Fruit fly (Drosophila melanogaster) whole organism: ENCODE measurements around the gene CG31908.

Source experiments
- CG8478 ChIP-seq: fragments of >200 bp; optimal IDR thresholded peaks from 2 replicates; lab custom pipeline; 2018; ENCODE audit warnings: inconsistent platforms
- Dll ChIP-seq: fragments of >200 bp; optimal IDR thresholded peaks from 2 replicates; lab custom pipeline; 2017
- EcR ChIP-seq, 2 experiments: fragments of >200 bp; optimal IDR thresholded peaks; 2 replicates each; lab custom pipeline; 2017; ENCODE audit warnings: missing biosample characterization in 2 of 2, missing genetic modification characterization in 2 of 2, missing genetic modification reagents in 2 of 2
- pan ChIP-seq: fragments of >200 bp; optimal IDR thresholded peaks from 2 replicates; lab custom pipeline; 2017
- psq ChIP-seq: fragments of >200 bp; optimal IDR thresholded peaks from 2 replicates; lab custom pipeline; 2017
- usp ChIP-seq: fragments of >200 bp; optimal IDR thresholded peaks from 2 replicates; lab custom pipeline; 2017; ENCODE audit warnings: missing biosample characterization, missing genetic modification characterization, mixed read lengths

The CG31908 gene

DNA sequence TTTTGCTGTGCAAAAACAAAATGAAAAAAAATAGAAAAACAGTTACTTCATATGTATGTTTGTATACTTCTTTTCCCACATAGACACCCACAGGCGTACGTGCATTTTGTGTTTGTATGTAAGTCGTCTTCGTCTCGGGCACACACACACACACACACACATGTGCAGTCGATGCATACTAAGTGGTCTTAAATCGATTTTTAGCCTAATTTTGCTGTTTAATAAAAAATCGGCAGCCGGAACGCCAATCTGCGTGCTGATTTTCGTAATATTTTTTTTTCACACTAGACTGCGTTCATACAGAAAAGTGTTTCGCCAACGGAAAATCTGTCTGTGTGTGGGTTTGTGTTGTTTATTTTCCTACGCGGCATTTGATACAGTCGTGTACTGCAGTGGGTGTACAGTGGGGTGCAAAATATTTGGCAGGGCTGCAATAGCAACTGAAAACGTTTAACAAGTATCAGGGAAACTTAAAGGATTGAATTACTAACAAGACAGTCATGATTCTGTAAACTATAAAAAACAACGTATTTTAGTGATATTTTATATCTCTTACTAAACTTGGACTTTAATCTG is 6.0 kb upstream of the CG31908 start:
- TF ChIP-seq EcR (GFP tag; optimal IDR thresholded peaks at IDR 0.05; lab: Kevin White, UChicago) (no peak), pan (no peak), Dll (no peak), psq (no peak), CG8478 (lab: Kevin White, UChicago) (no peak), usp (GFP tag; lab: Kevin White, UChicago) (no peak)

- TF ChIP-seq usp (GFP tag; lab: Kevin White, UChicago) = no peak
- no peak for TF ChIP-seq EcR (GFP tag; optimal IDR thresholded peaks at IDR 0.05; lab: Kevin White, UChicago)
- TF ChIP-seq psq = no peak
- no peak for TF ChIP-seq pan
- TF ChIP-seq Dll = no peak
- no peak for TF ChIP-seq CG8478 (lab: Kevin White, UChicago)
Measured at dm6 chr2L:7032517-7032951, 5.3 kb upstream of the CG31908 start, which contains the start of the genes Rab30 and Caper. TSS of gene Rab30 (minus strand) at chr2L:7032606. TSS of gene Caper (plus strand) at chr2L:7032721.

- TF ChIP-seq CG8478 (lab: Kevin White, UChicago) = no peak
- TF ChIP-seq psq = no peak
- no peak for TF ChIP-seq pan
- no peak for TF ChIP-seq usp (GFP tag; lab: Kevin White, UChicago)
- TF ChIP-seq Dll = no peak
- no peak for TF ChIP-seq EcR (GFP tag; optimal IDR thresholded peaks at IDR 0.05; lab: Kevin White, UChicago)
Measured at dm6 chr2L:7028990-7029389, 1.8 kb upstream of the CG31908 start.

- TF ChIP-seq pan = no peak
- no peak for TF ChIP-seq Dll
- TF ChIP-seq usp (GFP tag; lab: Kevin White, UChicago) = no peak
- TF ChIP-seq CG8478 (lab: Kevin White, UChicago) = no peak
- no peak for TF ChIP-seq psq
- no peak for TF ChIP-seq EcR (GFP tag; optimal IDR thresholded peaks at IDR 0.05; lab: Kevin White, UChicago)
Measured at dm6 chr2L:7028440-7028839, 1.3 kb upstream of the CG31908 start.

DNA sequence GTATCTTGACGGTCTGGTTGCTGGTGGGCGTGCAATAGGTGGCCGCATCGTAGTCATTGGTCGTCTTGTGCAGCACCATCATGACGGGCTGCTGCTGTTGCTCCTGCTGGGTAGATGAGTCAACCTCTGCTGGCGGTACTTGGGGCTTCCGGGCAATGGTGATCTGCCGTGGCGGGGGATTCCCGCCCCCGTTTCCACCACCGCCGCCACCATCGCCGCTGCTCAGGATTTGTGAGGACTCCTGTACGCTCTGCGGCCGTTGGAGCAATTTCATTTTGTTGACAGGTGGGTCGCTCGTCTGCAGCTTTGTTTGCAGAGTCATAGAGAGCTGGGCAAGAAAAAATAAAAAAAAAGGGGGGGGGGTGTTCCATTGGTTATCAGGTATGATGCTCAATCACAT is 881 bp downstream of the CG31908 start:
- TF ChIP-seq usp (GFP tag; lab: Kevin White, UChicago) (no peak), CG8478 (lab: Kevin White, UChicago) (no peak), pan (no peak), psq (no peak), Dll (no peak), EcR (GFP tag; optimal IDR thresholded peaks at IDR 0.05; lab: Kevin White, UChicago) (no peak)

- TF ChIP-seq psq (no peak), EcR (GFP tag; optimal IDR thresholded peaks at IDR 0.05; lab: Kevin White, UChicago) (no peak), usp (GFP tag; lab: Kevin White, UChicago) (no peak), pan (no peak), CG8478 (lab: Kevin White, UChicago) (no peak), Dll (no peak)
Measured at dm6 chr2L:7025247-7025646, 1.9 kb downstream of the CG31908 start.

DNA sequence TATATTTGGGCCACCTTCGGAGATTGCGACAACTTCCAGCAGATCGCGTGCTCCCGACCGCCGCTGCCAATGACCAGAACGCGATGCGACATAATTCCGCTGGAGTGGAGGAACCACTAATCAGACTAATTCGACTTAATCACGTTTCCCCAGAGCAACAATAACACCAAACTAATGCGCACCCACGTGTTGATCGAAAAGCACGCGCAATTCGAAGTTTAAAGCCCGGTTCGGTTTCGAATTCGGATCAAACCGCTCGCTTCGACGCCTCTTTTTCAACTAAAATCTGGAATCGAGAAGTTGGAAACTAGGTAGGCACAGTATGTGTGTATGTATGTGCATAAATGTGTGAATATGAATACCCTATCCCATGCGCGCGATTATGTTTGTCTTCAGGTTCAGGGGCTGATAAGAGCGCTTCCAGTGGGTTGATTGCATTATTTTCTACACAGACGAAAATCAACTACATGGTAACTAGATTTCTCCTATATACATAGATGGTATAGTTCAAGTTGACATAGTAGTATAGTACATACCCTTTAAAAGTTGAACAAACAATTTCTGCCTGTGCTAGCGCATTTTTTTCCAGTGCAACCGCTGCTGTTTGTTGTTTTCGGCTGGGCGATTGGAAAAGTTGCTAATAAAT is 3.5 kb downstream of the CG31908 start, which contains the start of gene Gart:
Gene Gart (minus strand): TSS at position 285 of the 646 bp plus-strand sequence.
- TF ChIP-seq psq (no peak), EcR (GFP tag; optimal IDR thresholded peaks at IDR 0.05; lab: Kevin White, UChicago) (no peak), pan (no peak), CG8478 (lab: Kevin White, UChicago) (no peak), usp (GFP tag; lab: Kevin White, UChicago) (no peak), Dll (no peak)

DNA sequence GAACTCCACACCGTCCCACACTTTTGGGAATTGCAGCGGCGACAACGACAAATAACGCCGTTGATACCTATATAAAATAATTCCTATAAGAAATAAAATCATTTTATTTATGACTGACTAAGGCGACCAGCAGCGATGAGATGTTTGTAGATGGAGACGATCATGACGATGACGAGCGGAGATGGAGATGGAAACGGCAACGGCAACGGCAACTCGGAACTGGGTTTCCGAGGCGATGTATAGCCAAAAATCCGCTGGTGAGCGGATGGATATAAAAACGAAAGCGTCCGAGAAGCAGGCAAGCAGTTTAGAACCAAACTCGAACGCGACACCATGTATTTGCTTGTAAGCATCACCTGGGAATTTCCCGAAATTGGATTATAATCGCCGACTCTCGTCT is 5.8 kb downstream of the CG31908 start, which contains the start of gene Pcp:
Gene Pcp (plus strand): TSS at position 301 of the 400 bp plus-strand sequence.
- no peak for TF ChIP-seq pan
- no peak for TF ChIP-seq psq
- no peak for TF ChIP-seq EcR (GFP tag; optimal IDR thresholded peaks at IDR 0.05; lab: Kevin White, UChicago)
- TF ChIP-seq Dll = no peak
- no peak for TF ChIP-seq usp (GFP tag; lab: Kevin White, UChicago)
- no peak for TF ChIP-seq CG8478 (lab: Kevin White, UChicago)

- no peak for TF ChIP-seq psq
Measured at dm6 chr2L:7013157-7013556, 14.0 kb downstream of the CG31908 start, which contains the start of gene CG43322. TSS of gene CG43322 (plus strand) at chr2L:7013396.

dm6 chr2L:7011962-7012361 is 15.2 kb downstream of the CG31908 start, which contains the start of gene CG43321:
TSS of gene CG43321 (plus strand) at chr2L:7012262.
- TF ChIP-seq psq (no peak), EcR (GFP tag; optimal IDR thresholded peaks at IDR 0.05; lab: Kevin White, UChicago) (no peak), pan (no peak), Dll (no peak), CG8478 (lab: Kevin White, UChicago) (no peak), usp (GFP tag; lab: Kevin White, UChicago) (no peak)

dm6 chr2L:7010513-7010912 is 16.7 kb downstream of the CG31908 start:
- TF ChIP-seq EcR (GFP tag; optimal IDR thresholded peaks at IDR 0.05; lab: Kevin White, UChicago) (no peak), CG8478 (lab: Kevin White, UChicago) (no peak), Dll (no peak)

- TF ChIP-seq Dll (no peak), usp (GFP tag; lab: Kevin White, UChicago) (no peak), pan (no peak), EcR (GFP tag; optimal IDR thresholded peaks at IDR 0.05; lab: Kevin White, UChicago) (no peak), psq (no peak), CG8478 (lab: Kevin White, UChicago) (no peak)
Measured at dm6 chr2L:7009807-7010470, 17.2 kb downstream of the CG31908 start, which contains the start of gene uif. TSS of gene uif (minus strand) at chr2L:7010359.
